Comparison of ENCODE assay signal across 8 worm cellular contexts in genomic region chrX:4998875-4999274, ce11.
TF ChIP-seq lines count a peak whose summit lies in the region.

TSS of gene set-30 (plus strand) at chrX:4999270.

TF ChIP-seq in whole organism, L1 larva, 84 proteins besides CTCF, POLR2A, EP300 and RAD21 (continues in another document):
- peak; percentile 25 for TF ChIP-seq lin-14 (GFP tag; optimal IDR thresholded peaks at IDR 0.05; lab: Kevin White, UChicago)
- no peak for TF ChIP-seq F16B12.6 (tag; optimal IDR thresholded peaks at IDR 0.05; lab: Kevin White, UChicago)
- no peak for TF ChIP-seq lin-15B (tag; optimal IDR thresholded peaks at IDR 0.05; lab: Kevin White, UChicago)
- peak; percentile 17 for TF ChIP-seq rnt-1 (tag; optimal IDR thresholded peaks at IDR 0.05; lab: Kevin White, UChicago)
- TF ChIP-seq skn-1 (tag; optimal IDR thresholded peaks at IDR 0.05; lab: Kevin White, UChicago), result peak; percentile 29
- TF ChIP-seq unc-98 (GFP tag; IDR thresholded peaks at IDR 0.05; lab: Robert Waterston, UW), result no peak
- TF ChIP-seq fkh-8 (tag; optimal IDR thresholded peaks at IDR 0.05; lab: Kevin White, UChicago), result no peak
- TF ChIP-seq aly-2 (tag; optimal IDR thresholded peaks at IDR 0.05; lab: Kevin White, UChicago), result no peak
- no peak for TF ChIP-seq lin-39 (tag; optimal IDR thresholded peaks at IDR 0.05; lab: Kevin White, UChicago)
- peak; percentile 1 for TF ChIP-seq zip-4 (GFP tag; optimal IDR thresholded peaks at IDR 0.05; lab: Kevin White, UChicago)
- TF ChIP-seq sup-37 (GFP tag; optimal IDR thresholded peaks at IDR 0.05; lab: Kevin White, UChicago), result no peak

TF ChIP-seq in whole organism, L2 larva, 48 proteins besides CTCF, POLR2A, EP300 and RAD21:
- TF ChIP-seq Y55F3AM.14 (GFP tag; optimal IDR thresholded peaks at IDR 0.05; lab: Kevin White, UChicago), result no peak
- no peak for TF ChIP-seq lin-13 (GFP tag; optimal IDR thresholded peaks at IDR 0.05; lab: Kevin White, UChicago)
- peak; percentile 33 for TF ChIP-seq nhr-129 (tag; optimal IDR thresholded peaks at IDR 0.05; lab: Kevin White, UChicago)

TF ChIP-seq in whole organism, L4 larva, 104 proteins besides CTCF, POLR2A, EP300 and RAD21:
- TF ChIP-seq hlh-30 (tag; optimal IDR thresholded peaks at IDR 0.05; lab: Kevin White, UChicago; ENCODE audit: insufficient read depth) (peak; percentile 4), dpl-1 (GFP tag; optimal IDR thresholded peaks at IDR 0.05; lab: Kevin White, UChicago) (no peak), egl-43 (GFP tag; IDR thresholded peaks at IDR 0.05; lab: Robert Waterston, UW) (0 out of 2 replicates have a peak, but pooled peaks have one; percentile 14), T26A8.4 (GFP tag; IDR thresholded peaks at IDR 0.05; lab: Robert Waterston, UW) (no peak)

TF ChIP-seq in whole organism, early embryonic, 17 proteins besides CTCF, POLR2A, EP300 and RAD21:
- TF ChIP-seq hmg-4 (GFP tag; optimal IDR thresholded peaks at IDR 0.05; lab: Kevin White, UChicago) (peak; percentile 52), B0310.2 (tag; optimal IDR thresholded peaks at IDR 0.05; lab: Kevin White, UChicago) (no peak)

TF ChIP-seq in whole organism, late embryonic, 69 proteins besides CTCF, POLR2A, EP300 and RAD21 (continues in another document):
- TF ChIP-seq sdc-2 (tag; optimal IDR thresholded peaks at IDR 0.05; lab: Kevin White, UChicago) (peak; percentile 38), fkh-10 (GFP tag; optimal IDR thresholded peaks at IDR 0.05; lab: Kevin White, UChicago) (no peak), pat-9 (tag; optimal IDR thresholded peaks at IDR 0.05; lab: Kevin White, UChicago) (no peak), C08G9.2 (tag; optimal IDR thresholded peaks at IDR 0.05; lab: Kevin White, UChicago) (no peak), fkh-6 (tag; optimal IDR thresholded peaks at IDR 0.05; lab: Kevin White, UChicago) (no peak), gmeb-2 (tag; optimal IDR thresholded peaks at IDR 0.05; lab: Kevin White, UChicago) (no peak), nhr-11 (tag; optimal IDR thresholded peaks at IDR 0.05; lab: Kevin White, UChicago) (no peak), ceh-34 (tag; optimal IDR thresholded peaks at IDR 0.05; lab: Kevin White, UChicago) (peak; percentile 7), ceh-30 (tag; optimal IDR thresholded peaks at IDR 0.05; lab: Kevin White, UChicago) (no peak), hlh-6 (tag; optimal IDR thresholded peaks at IDR 0.05; lab: Kevin White, UChicago) (peak; percentile 26), nfya-1 (tag; optimal IDR thresholded peaks at IDR 0.05; lab: Kevin White, UChicago) (no peak), fax-1 (tag; optimal IDR thresholded peaks at IDR 0.05; lab: Kevin White, UChicago) (no peak), ceh-6 (GFP tag; optimal IDR thresholded peaks at IDR 0.05; lab: Kevin White, UChicago) (no peak), pros-1 (tag; optimal IDR thresholded peaks at IDR 0.05; lab: Kevin White, UChicago) (no peak), ceh-45 (GFP tag; IDR thresholded peaks at IDR 0.05; lab: Robert Waterston, UW) (no peak), sox-4 (tag; optimal IDR thresholded peaks at IDR 0.05; lab: Kevin White, UChicago) (no peak), odd-2 (tag; optimal IDR thresholded peaks at IDR 0.05; lab: Kevin White, UChicago) (no peak), ets-4 (tag; optimal IDR thresholded peaks at IDR 0.05; lab: Kevin White, UChicago) (no peak), dmd-4 (tag; optimal IDR thresholded peaks at IDR 0.05; lab: Kevin White, UChicago; ENCODE audit: borderline replicate concordance) (no peak)

TF ChIP-seq in whole organism, midembryonic, 9 proteins besides CTCF, POLR2A, EP300 and RAD21:
- TF ChIP-seq ztf-29 (GFP tag; IDR thresholded peaks at IDR 0.05; lab: Robert Waterston, UW), result no peak
- TF ChIP-seq ztf-23 (GFP tag; IDR thresholded peaks at IDR 0.05; lab: Robert Waterston, UW), result 0 out of 2 replicates have a peak, but pooled peaks have one; percentile 28
- TF ChIP-seq cog-1 (tag; optimal IDR thresholded peaks at IDR 0.05; lab: Kevin White, UChicago), result no peak
- 0 out of 2 replicates have a peak, but pooled peaks have one; percentile 11 for TF ChIP-seq tab-1 (GFP tag; IDR thresholded peaks at IDR 0.05; lab: Robert Waterston, UW)

TF ChIP-seq in whole organism, mixed stage, embryonic, 35 proteins besides CTCF, POLR2A, EP300 and RAD21 (continues in another document):
- peak; percentile 7 for TF ChIP-seq cnd-1 (tag; optimal IDR thresholded peaks at IDR 0.05; lab: Kevin White, UChicago)
- no peak for TF ChIP-seq zip-8 (tag; optimal IDR thresholded peaks at IDR 0.05; lab: Kevin White, UChicago)
- no peak for TF ChIP-seq flh-1 (GFP tag; optimal IDR thresholded peaks at IDR 0.05; lab: Kevin White, UChicago)
- TF ChIP-seq ceh-39 (tag; optimal IDR thresholded peaks at IDR 0.05; lab: Kevin White, UChicago), result no peak
- no peak for TF ChIP-seq unc-62 (GFP tag; optimal IDR thresholded peaks at IDR 0.05; lab: Kevin White, UChicago)
- no peak for TF ChIP-seq bed-3 (GFP tag; optimal IDR thresholded peaks at IDR 0.05; lab: Kevin White, UChicago)
- peak; percentile 50 for TF ChIP-seq unc-120 (tag; optimal IDR thresholded peaks at IDR 0.05; lab: Kevin White, UChicago; ENCODE audit: poor library complexity, severe bottlenecking)
- TF ChIP-seq pha-4 (tag; optimal IDR thresholded peaks at IDR 0.05; lab: Kevin White, UChicago), result no peak
- no peak for TF ChIP-seq ces-1 (GFP tag; optimal IDR thresholded peaks at IDR 0.05; lab: Kevin White, UChicago)
- TF ChIP-seq ceh-83 (GFP tag; optimal IDR thresholded peaks at IDR 0.05; lab: Kevin White, UChicago), result no peak
- TF ChIP-seq sem-2 (GFP tag; optimal IDR thresholded peaks at IDR 0.05; lab: Kevin White, UChicago), result no peak
- no peak for TF ChIP-seq nhr-28 (tag; optimal IDR thresholded peaks at IDR 0.05; lab: Kevin White, UChicago)
- TF ChIP-seq elt-3 (tag; optimal IDR thresholded peaks at IDR 0.05; lab: Kevin White, UChicago), result no peak
- TF ChIP-seq blmp-1 (tag; optimal IDR thresholded peaks at IDR 0.05; lab: Kevin White, UChicago), result no peak
- TF ChIP-seq lin-13 (tag; optimal IDR thresholded peaks at IDR 0.05; lab: Kevin White, UChicago), result no peak
- no peak for TF ChIP-seq unc-39 (tag; optimal IDR thresholded peaks at IDR 0.05; lab: Kevin White, UChicago)
- TF ChIP-seq lin-32 (GFP tag; optimal IDR thresholded peaks at IDR 0.05; lab: Kevin White, UChicago), result no peak
- peak; percentile 71 for TF ChIP-seq hlh-1 (tag; optimal IDR thresholded peaks at IDR 0.05; lab: Kevin White, UChicago)
- no peak for TF ChIP-seq snpc-4 (tag; optimal IDR thresholded peaks at IDR 0.05; lab: Kevin White, UChicago)
- peak; percentile 28 for TF ChIP-seq M03D4.4 (tag; optimal IDR thresholded peaks at IDR 0.05; lab: Kevin White, UChicago)
- no peak for TF ChIP-seq sptf-1 (tag; optimal IDR thresholded peaks at IDR 0.05; lab: Kevin White, UChicago)
- no peak for TF ChIP-seq ham-2 (GFP tag; optimal IDR thresholded peaks at IDR 0.05; lab: Kevin White, UChicago)
- TF ChIP-seq drap-1 (GFP tag; optimal IDR thresholded peaks at IDR 0.05; lab: Kevin White, UChicago), result peak; percentile 4
- no peak for TF ChIP-seq nhr-76 (tag; optimal IDR thresholded peaks at IDR 0.05; lab: Kevin White, UChicago)
- no peak for TF ChIP-seq nhr-237 (tag; optimal IDR thresholded peaks at IDR 0.05; lab: Kevin White, UChicago)
- TF ChIP-seq ceh-43 (GFP tag; optimal IDR thresholded peaks at IDR 0.05; lab: Kevin White, UChicago), result no peak
- no peak for TF ChIP-seq mls-2 (tag; optimal IDR thresholded peaks at IDR 0.05; lab: Kevin White, UChicago)
- TF ChIP-seq mab-5 (tag; optimal IDR thresholded peaks at IDR 0.05; lab: Kevin White, UChicago), result no peak

TF ChIP-seq in whole organism, young adult, 124 proteins besides CTCF, POLR2A, EP300 and RAD21:
- no peak for TF ChIP-seq ztf-6 (GFP tag; IDR thresholded peaks at IDR 0.05; lab: Robert Waterston, UW)
- TF ChIP-seq zfh-2 (GFP tag; conservative IDR thresholded peaks at IDR 0.05; lab: Robert Waterston, UW), result peak; percentile 56; the same call in 1 of the 2 replicates
